Worm (Caenorhabditis elegans) whole organism, L4 larva: Measurements from ENCODE around the gene zmp-5.

Source experiments
- D1046.2 ChIP-seq: fragments of 200-800 bp; sonication (Bioruptor generic); IDR thresholded peaks from 2 replicates; pipeline ENCODE4 v1.3.6; 2022; ENCODE audit warnings: missing genetic modification characterization, missing compliant biosample characterization
- F37D6.2 ChIP-seq: sonication (generic microtip); optimal IDR thresholded peaks from 2 replicates; lab custom pipeline; 2016; ENCODE audit warnings: mild to moderate bottlenecking, missing genetic modification characterization, missing compliant biosample characterization
- F44E2.7 ChIP-seq: fragments of 200-800 bp; sonication (Bioruptor generic); IDR thresholded peaks from 2 replicates; pipeline ENCODE4 v2.1.2; 2022; ENCODE audit warnings: missing genetic modification characterization, missing compliant biosample characterization
- F49E8.2 ChIP-seq: sonication (generic microtip); optimal IDR thresholded peaks from 2 replicates; lab custom pipeline; 2016; ENCODE audit warnings: missing compliant biosample characterization, mild to moderate bottlenecking, missing genetic modification characterization, borderline replicate concordance
- R02D3.7 ChIP-seq: fragments of 150-350 bp; sonication (generic microtip); optimal IDR thresholded peaks from 3 replicates; lab custom pipeline; 2014; ENCODE audit warnings: missing biosample characterization, missing genetic modification characterization
- Y5F2A.4 ChIP-seq: fragments of 200-800 bp; sonication (Bioruptor generic); optimal IDR thresholded peaks from 2 replicates; lab custom pipeline; 2018; ENCODE audit warnings: mild to moderate bottlenecking, missing genetic modification characterization, missing compliant biosample characterization
- ZK337.2 ChIP-seq: fragments of 200-800 bp; sonication (Bioruptor generic); IDR thresholded peaks from 2 replicates; pipeline ENCODE4 v1.3.6; 2022; ENCODE audit warnings: missing genetic modification reagents, missing genetic modification characterization, missing compliant biosample characterization
- aha-1 ChIP-seq: fragments of 150-350 bp; peaks from one replicate; lab custom pipeline; 2014; ENCODE audit warnings: missing biosample characterization, missing genetic modification characterization
- aly-2 ChIP-seq: sonication (generic microtip); optimal IDR thresholded peaks from 2 replicates; lab custom pipeline; 2018; ENCODE audit warnings: missing biosample characterization, missing genetic modification characterization
- ama-1 ChIP-seq: fragments of 150-350 bp; optimal IDR thresholded peaks from 2 replicates; lab custom pipeline; 2014; ENCODE audit warnings: inconsistent platforms, mixed read lengths
- arid-1 ChIP-seq: fragments of 200-800 bp; sonication (Bioruptor generic); conservative IDR thresholded peaks from 2 replicates; pipeline ENCODE4 v1.3.6; 2022; ENCODE audit warnings: missing genetic modification reagents, missing genetic modification characterization, missing compliant biosample characterization
- ceh-20 ChIP-seq: fragments of 200-800 bp; sonication (Bioruptor generic); IDR thresholded peaks from 2 replicates; pipeline ENCODE4 v1.3.6; 2022; ENCODE audit warnings: missing genetic modification reagents, missing genetic modification characterization, missing compliant biosample characterization
- ceh-32 ChIP-seq: sonication (generic microtip); optimal IDR thresholded peaks from 2 replicates; lab custom pipeline; 2016; ENCODE audit warnings: mild to moderate bottlenecking, missing genetic modification characterization, missing compliant biosample characterization; ENCODE audit not compliant: poor library complexity
- ceh-44 ChIP-seq: fragments of 200-800 bp; sonication (Bioruptor generic); IDR thresholded peaks from 2 replicates; pipeline ENCODE4 v1.3.6; 2022; ENCODE audit warnings: missing genetic modification reagents, missing genetic modification characterization, missing compliant biosample characterization
- ceh-62 ChIP-seq: sonication (generic microtip); optimal IDR thresholded peaks from 2 replicates; lab custom pipeline; 2017; ENCODE audit warnings: missing biosample characterization, missing genetic modification characterization
- ces-1 ChIP-seq: fragments of 150-350 bp; sonication (generic microtip); optimal IDR thresholded peaks from 4 replicates; lab custom pipeline; 2014; ENCODE audit warnings: missing biosample characterization, missing genetic modification reagents, missing genetic modification characterization
- daf-8 ChIP-seq: fragments of 200-800 bp; sonication (Bioruptor generic); IDR thresholded peaks from 2 replicates; pipeline ENCODE4 v1.3.6; 2022; ENCODE audit warnings: missing genetic modification characterization, missing compliant biosample characterization
- dmd-6 ChIP-seq: fragments of 200-800 bp; sonication (Bioruptor generic); IDR thresholded peaks from 2 replicates; pipeline ENCODE4 v1.3.6; 2022; ENCODE audit warnings: missing genetic modification reagents, missing genetic modification characterization, missing compliant biosample characterization
- duxl-1 ChIP-seq: sonication (generic microtip); optimal IDR thresholded peaks from 2 replicates; lab custom pipeline; 2016; ENCODE audit warnings: mild to moderate bottlenecking, missing genetic modification characterization, moderate library complexity, missing compliant biosample characterization; ENCODE audit not compliant: poor library complexity
- dve-1 ChIP-seq: sonication (generic microtip); optimal IDR thresholded peaks from 2 replicates; lab custom pipeline; 2017; ENCODE audit warnings: antibody characterized with exemption, mild to moderate bottlenecking, missing genetic modification characterization, missing compliant biosample characterization; ENCODE audit not compliant: insufficient read depth
- egl-27 ChIP-seq: sonication (generic microtip); optimal IDR thresholded peaks from 3 replicates; lab custom pipeline; 2017; ENCODE audit warnings: missing biosample characterization, missing genetic modification reagents, missing genetic modification characterization
- fkh-10 ChIP-seq: fragments of 150-350 bp; optimal IDR thresholded peaks from 2 replicates; lab custom pipeline; 2014; ENCODE audit warnings: missing biosample characterization, missing genetic modification reagents, missing genetic modification characterization
- fos-1 ChIP-seq: fragments of 150-350 bp; optimal IDR thresholded peaks from 2 replicates; lab custom pipeline; 2014; ENCODE audit warnings: missing biosample characterization, missing genetic modification characterization
- hif-1 ChIP-seq, 2 experiments: sonication (generic microtip); optimal IDR thresholded peaks; 2 replicates each; lab custom pipeline; 2016 to 2017; ENCODE audit warnings: missing compliant biosample characterization in 2 of 2, missing genetic modification characterization in 2 of 2, missing genetic modification reagents in 2 of 2, missing genotype in 2 of 2, mild to moderate bottlenecking in 1 of 2
- hlh-11 ChIP-seq: fragments of 200-800 bp; sonication (Bioruptor generic); optimal IDR thresholded peaks from 2 replicates; lab custom pipeline; 2018; ENCODE audit warnings: mild to moderate bottlenecking, missing genetic modification characterization, missing compliant biosample characterization
- lin-15B ChIP-seq: fragments of 150-350 bp; sonication (generic microtip); optimal IDR thresholded peaks from 3 replicates; lab custom pipeline; 2014; ENCODE audit warnings: missing biosample characterization, missing genetic modification characterization
- lin-39 ChIP-seq: fragments of 150-350 bp; optimal IDR thresholded peaks from 2 replicates; lab custom pipeline; 2014; ENCODE audit warnings: missing biosample characterization, missing genetic modification reagents, missing genetic modification characterization
- lir-3 ChIP-seq: sonication (generic microtip); optimal IDR thresholded peaks from 2 replicates; lab custom pipeline; 2016; ENCODE audit warnings: mild to moderate bottlenecking, missing genetic modification characterization, missing compliant biosample characterization
- mdl-1 ChIP-seq, 2 experiments: fragments of 150-350 bp in 1 of 2; sonication (generic microtip) in 1 of 2; optimal IDR thresholded peaks; 2 replicates each; lab custom pipeline; 2014 to 2017; ENCODE audit warnings: missing biosample characterization in 2 of 2, missing genetic modification characterization in 2 of 2
- mes-2 ChIP-seq: sonication (generic microtip); optimal IDR thresholded peaks from 2 replicates; lab custom pipeline; 2016; ENCODE audit warnings: missing genotype, mild to moderate bottlenecking, missing genetic modification characterization, missing compliant biosample characterization; ENCODE audit not compliant: poor library complexity, severe bottlenecking
- mxl-2 ChIP-seq: fragments of 200-800 bp; sonication (Bioruptor generic); conservative IDR thresholded peaks from 2 replicates; pipeline ENCODE4 v1.3.6; 2022; ENCODE audit warnings: missing genetic modification reagents, missing genetic modification characterization, missing compliant biosample characterization
- mxl-3 ChIP-seq: fragments of 200-800 bp; sonication (Bioruptor generic); optimal IDR thresholded peaks from 2 replicates; lab custom pipeline; 2018; ENCODE audit warnings: mild to moderate bottlenecking, missing genetic modification characterization, missing compliant biosample characterization
- nhr-102 ChIP-seq: sonication (generic microtip); optimal IDR thresholded peaks from 2 replicates; lab custom pipeline; 2016; ENCODE audit warnings: mild to moderate bottlenecking, missing genetic modification characterization, moderate library complexity, missing compliant biosample characterization
- nhr-11 ChIP-seq: fragments of 150-350 bp; optimal IDR thresholded peaks from 2 replicates; lab custom pipeline; 2014; ENCODE audit warnings: missing biosample characterization, missing genetic modification characterization
- nhr-41 ChIP-seq: fragments of 200-800 bp; sonication (Bioruptor generic); IDR thresholded peaks from 2 replicates; pipeline ENCODE4 v1.3.6; 2022; ENCODE audit warnings: missing genetic modification reagents, missing genetic modification characterization, missing compliant biosample characterization
- nhr-42 ChIP-seq: fragments of 200-800 bp; sonication (Bioruptor generic); IDR thresholded peaks from 2 replicates; pipeline ENCODE4 v1.3.6; 2022; ENCODE audit warnings: missing genetic modification characterization, missing compliant biosample characterization
- nhr-6 ChIP-seq: fragments of 150-350 bp; optimal IDR thresholded peaks from 2 replicates; lab custom pipeline; 2014; ENCODE audit warnings: missing biosample characterization, missing genetic modification characterization
- pqm-1 ChIP-seq: sonication (generic microtip); optimal IDR thresholded peaks from 2 replicates; lab custom pipeline; 2017; ENCODE audit warnings: missing biosample characterization, missing genetic modification characterization
- rbr-2 ChIP-seq: sonication (generic microtip); optimal IDR thresholded peaks from 2 replicates; lab custom pipeline; 2016; ENCODE audit warnings: missing genotype, missing genetic modification characterization, missing compliant biosample characterization
- saeg-2 ChIP-seq: fragments of 200-800 bp; sonication (Bioruptor generic); IDR thresholded peaks from 2 replicates; pipeline ENCODE4 v1.3.6; 2022; ENCODE audit warnings: missing genetic modification reagents, missing genetic modification characterization, missing compliant biosample characterization
- sdz-12 ChIP-seq: fragments of 200-800 bp; sonication (Bioruptor generic); optimal IDR thresholded peaks from 2 replicates; lab custom pipeline; 2018; ENCODE audit warnings: mild to moderate bottlenecking, missing genetic modification characterization, missing compliant biosample characterization
- set-16 ChIP-seq: fragments of 200-800 bp; sonication (Bioruptor generic); IDR thresholded peaks from 2 replicates; pipeline ENCODE4 v1.3.6; 2022; ENCODE audit warnings: missing genetic modification reagents, missing genetic modification characterization, missing compliant biosample characterization
- skn-1 ChIP-seq: fragments of 150-350 bp; optimal IDR thresholded peaks from 2 replicates; lab custom pipeline; 2014; ENCODE audit warnings: missing biosample characterization, missing genetic modification characterization
- snpc-4 ChIP-seq: fragments of 150-350 bp; optimal IDR thresholded peaks from 2 replicates; lab custom pipeline; 2014; ENCODE audit warnings: missing biosample characterization, missing genetic modification characterization
- spr-1 ChIP-seq: sonication (generic microtip); optimal IDR thresholded peaks from 2 replicates; lab custom pipeline; 2016; ENCODE audit warnings: mild to moderate bottlenecking, missing genetic modification characterization, missing compliant biosample characterization
- tra-1 ChIP-seq: fragments of 200-800 bp; sonication (Bioruptor generic); IDR thresholded peaks from 2 replicates; pipeline ENCODE4 v1.3.6; 2022; ENCODE audit warnings: missing genetic modification reagents, missing genetic modification characterization, missing compliant biosample characterization
- unc-39 ChIP-seq: sonication (generic microtip); optimal IDR thresholded peaks from 2 replicates; lab custom pipeline; 2017; ENCODE audit warnings: missing biosample characterization, missing genetic modification characterization
- zag-1 ChIP-seq: fragments of 150-350 bp; optimal IDR thresholded peaks from 2 replicates; lab custom pipeline; 2014; ENCODE audit warnings: missing biosample characterization, missing genetic modification characterization
- zfp-2 ChIP-seq: sonication (generic microtip); optimal IDR thresholded peaks from 2 replicates; lab custom pipeline; 2016; ENCODE audit warnings: mild to moderate bottlenecking, missing genetic modification characterization, missing compliant biosample characterization
- zip-11 ChIP-seq: fragments of 200-800 bp; sonication (Bioruptor generic); IDR thresholded peaks from 2 replicates; pipeline ENCODE4 v1.3.6; 2022; ENCODE audit warnings: missing genetic modification characterization, missing compliant biosample characterization
- zip-2 ChIP-seq: fragments of 150-350 bp; optimal IDR thresholded peaks from 2 replicates; lab custom pipeline; 2014; ENCODE audit warnings: missing biosample characterization, missing genetic modification characterization

zmp-5 gene

DNA sequence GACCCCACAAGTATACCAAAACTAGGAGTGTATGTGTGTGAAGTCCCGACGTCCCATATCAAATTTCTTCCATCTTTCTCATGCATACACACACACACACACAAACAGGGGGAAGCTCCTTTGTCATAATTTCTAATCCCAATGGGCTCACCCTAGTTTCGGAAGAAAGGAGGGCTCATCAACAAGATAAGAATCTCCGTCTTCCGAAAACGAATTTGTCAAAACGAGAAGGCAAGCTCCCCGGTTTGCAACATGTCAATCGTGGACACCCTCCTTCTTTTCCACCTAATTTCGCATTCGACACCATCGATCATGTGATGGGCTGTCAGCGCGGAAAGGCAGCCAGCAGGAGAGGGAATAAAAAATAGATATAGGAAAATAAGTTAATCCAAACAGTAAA, 43.4 kb downstream of the zmp-5 start (continued):
- TF ChIP-seq pqm-1 (tag; lab: Kevin White, UChicago) (no peak), zip-11 (GFP tag; lab: Robert Waterston, UW) (no peak), fos-1 (tag; lab: Kevin White, UChicago) (no peak), fkh-10 (GFP tag; lab: Kevin White, UChicago) (no peak), ceh-62 (no peak), R02D3.7 (tag; lab: Kevin White, UChicago) (no peak), duxl-1 (no peak), ceh-20 (GFP tag; lab: Robert Waterston, UW) (peak; percentile 92), ama-1 (lab: Kevin White, UChicago) (no peak), ZK337.2 (GFP tag; lab: Robert Waterston, UW) (no peak), lin-15B (no peak), ces-1 (GFP tag; lab: Kevin White, UChicago) (no peak)

DNA sequence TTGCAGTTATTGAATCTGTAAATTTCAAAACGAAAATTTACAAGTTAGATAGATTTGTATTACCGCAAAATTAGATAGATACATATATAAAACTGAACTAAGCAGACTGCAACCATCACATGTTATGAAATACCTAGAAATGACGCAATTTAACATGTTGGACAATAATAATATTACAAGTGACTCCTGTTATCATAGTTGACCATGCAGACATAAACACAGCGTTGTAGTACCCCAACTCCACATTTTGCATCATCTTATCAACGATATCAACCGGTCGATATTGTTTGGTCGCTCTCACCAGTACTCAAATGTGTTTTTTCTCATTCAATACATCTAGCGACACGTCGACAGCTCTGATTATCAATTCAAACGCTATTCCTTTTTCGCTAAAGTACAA, 44.4 kb downstream of the zmp-5 start, which contains the start of gene ugt-50:
Gene ugt-50, plus strand, starts transcription at position 268 of the 400 bp plus-strand sequence.
- no peak for TF ChIP-seq skn-1 (tag; lab: Kevin White, UChicago)
- TF ChIP-seq nhr-41, result no peak
- TF ChIP-seq spr-1 (tag; lab: Kevin White, UChicago), result no peak
- peak in 1 of 2 experiments; percentile 33 for TF ChIP-seq hif-1 (tag; optimal IDR thresholded peaks at IDR 0.05; lab: Kevin White, UChicago)
- TF ChIP-seq saeg-2 (GFP tag; lab: Robert Waterston, UW), result no peak
- TF ChIP-seq daf-8 (GFP tag; lab: Robert Waterston, UW), result no peak
- no peak for TF ChIP-seq sdz-12 (GFP tag; lab: Kevin White, UChicago)
- TF ChIP-seq nhr-42, result no peak
- no peak for TF ChIP-seq mxl-3 (GFP tag; lab: Kevin White, UChicago)
- TF ChIP-seq F44E2.7 (GFP tag; lab: Robert Waterston, UW), result no peak
- no peak for TF ChIP-seq lir-3 (tag; lab: Kevin White, UChicago)
- peak; percentile 53 for TF ChIP-seq mes-2 (tag; lab: Kevin White, UChicago)
- no peak for TF ChIP-seq zfp-2 (tag; lab: Kevin White, UChicago)
- TF ChIP-seq ceh-20 (GFP tag; lab: Robert Waterston, UW), result no peak
- TF ChIP-seq egl-27, result no peak
- no peak for TF ChIP-seq ceh-62
- no peak for TF ChIP-seq Y5F2A.4 (GFP tag; lab: Kevin White, UChicago)
- TF ChIP-seq rbr-2 (tag; lab: Kevin White, UChicago), result no peak
- TF ChIP-seq lin-39, result no peak
- no peak for TF ChIP-seq ZK337.2 (GFP tag; lab: Robert Waterston, UW)
- no peak for TF ChIP-seq zip-2
- TF ChIP-seq unc-39 (tag; lab: Kevin White, UChicago), result no peak
- TF ChIP-seq nhr-11 (tag; lab: Kevin White, UChicago), result no peak
- TF ChIP-seq mdl-1 (tag; optimal IDR thresholded peaks at IDR 0.05; lab: Kevin White, UChicago), result no peak
- no peak for TF ChIP-seq arid-1 (GFP tag; lab: Robert Waterston, UW)
- TF ChIP-seq ceh-32, result no peak
- no peak for TF ChIP-seq ces-1 (GFP tag; lab: Kevin White, UChicago)
- TF ChIP-seq ceh-44 (GFP tag; lab: Robert Waterston, UW), result no peak
- no peak for TF ChIP-seq D1046.2 (GFP tag; lab: Robert Waterston, UW)
- TF ChIP-seq F49E8.2 (tag; lab: Kevin White, UChicago), result no peak
- TF ChIP-seq set-16 (GFP tag; lab: Robert Waterston, UW), result no peak
- TF ChIP-seq dmd-6 (GFP tag; lab: Robert Waterston, UW), result peak; percentile 68
- no peak for TF ChIP-seq zag-1 (tag; lab: Kevin White, UChicago)
- no peak for TF ChIP-seq F37D6.2 (tag; lab: Kevin White, UChicago)
- no peak for TF ChIP-seq aha-1 (tag; lab: Kevin White, UChicago)
- TF ChIP-seq dve-1, result peak; percentile 90
- peak; percentile 27 for TF ChIP-seq nhr-102
- TF ChIP-seq mxl-2 (GFP tag; lab: Robert Waterston, UW), result no peak
- TF ChIP-seq nhr-6 (tag; lab: Kevin White, UChicago), result no peak
- TF ChIP-seq tra-1 (GFP tag; lab: Robert Waterston, UW), result no peak
- TF ChIP-seq hlh-11 (tag; lab: Kevin White, UChicago), result peak; percentile 78
- no peak for TF ChIP-seq snpc-4 (tag; lab: Kevin White, UChicago)
- TF ChIP-seq aly-2 (tag; lab: Kevin White, UChicago), result no peak
